Fruit fly (Drosophila melanogaster): ENCODE data around the gene Nsf2.

- TF ChIP-seq CTCF (optimal IDR thresholded peaks at IDR 0.05) (no peak), CG8478 (optimal IDR thresholded peaks at IDR 0.05) (no peak)
These were observed 24.0 kb upstream of the Nsf2 start for dm6 chr3R:13861805-13862204.
